Worm (Caenorhabditis elegans) whole organism, L4 larva: ENCODE data around the gene mrps-34.

Experiments used
- F37D6.2 ChIP-seq: sonication (generic microtip); optimal IDR thresholded peaks from 2 replicates; lab custom pipeline; 2016; ENCODE audit warnings: mild to moderate bottlenecking, missing genetic modification characterization, missing compliant biosample characterization
- F49E8.2 ChIP-seq: sonication (generic microtip); optimal IDR thresholded peaks from 2 replicates; lab custom pipeline; 2016; ENCODE audit warnings: missing compliant biosample characterization, mild to moderate bottlenecking, missing genetic modification characterization, borderline replicate concordance
- T20F7.1 ChIP-seq: fragments of 200-800 bp; sonication (Bioruptor generic); optimal IDR thresholded peaks from 2 replicates; lab custom pipeline; 2018; ENCODE audit warnings: mild to moderate bottlenecking, missing genetic modification characterization, missing compliant biosample characterization
- Y48G9A.11 ChIP-seq: fragments of 200-800 bp; sonication (Bioruptor generic); IDR thresholded peaks from 2 replicates; pipeline ENCODE4 v1.3.6; 2022; ENCODE audit warnings: missing genetic modification reagents, missing genetic modification characterization, missing compliant biosample characterization
- ZK546.5 ChIP-seq, 2 experiments: sonication (generic microtip); optimal IDR thresholded peaks; 2 replicates each; lab custom pipeline; 2017; ENCODE audit warnings: missing biosample characterization in 2 of 2, missing genetic modification characterization in 2 of 2
- aha-1 ChIP-seq: fragments of 150-350 bp; peaks from one replicate; lab custom pipeline; 2014; ENCODE audit warnings: missing biosample characterization, missing genetic modification characterization
- arid-1 ChIP-seq: fragments of 200-800 bp; sonication (Bioruptor generic); conservative IDR thresholded peaks from 2 replicates; pipeline ENCODE4 v1.3.6; 2022; ENCODE audit warnings: missing genetic modification reagents, missing genetic modification characterization, missing compliant biosample characterization
- ceh-20 ChIP-seq: fragments of 200-800 bp; sonication (Bioruptor generic); IDR thresholded peaks from 2 replicates; pipeline ENCODE4 v1.3.6; 2022; ENCODE audit warnings: missing genetic modification reagents, missing genetic modification characterization, missing compliant biosample characterization
- ceh-82 ChIP-seq: sonication (generic microtip); optimal IDR thresholded peaks from 2 replicates; lab custom pipeline; 2017; ENCODE audit warnings: missing biosample characterization, missing genetic modification characterization
- cey-2 ChIP-seq: sonication (generic microtip); optimal IDR thresholded peaks from 3 replicates; lab custom pipeline; 2017; ENCODE audit warnings: missing genetic modification characterization, mild to moderate bottlenecking, missing compliant biosample characterization, antibody characterized with exemption, borderline replicate concordance; ENCODE audit not compliant: insufficient read depth
- daf-16 ChIP-seq, 3 experiments: sonication (generic microtip); optimal IDR thresholded peaks; 2 replicates each; lab custom pipeline; 2016 to 2017; ENCODE audit warnings: missing genetic modification characterization in 3 of 3, missing genetic modification reagents in 3 of 3, mild to moderate bottlenecking in 2 of 3, missing compliant biosample characterization in 2 of 3, missing biosample characterization in 1 of 3, moderate library complexity in 1 of 3
- dmd-6 ChIP-seq: fragments of 200-800 bp; sonication (Bioruptor generic); IDR thresholded peaks from 2 replicates; pipeline ENCODE4 v1.3.6; 2022; ENCODE audit warnings: missing genetic modification reagents, missing genetic modification characterization, missing compliant biosample characterization
- duxl-1 ChIP-seq: sonication (generic microtip); optimal IDR thresholded peaks from 2 replicates; lab custom pipeline; 2016; ENCODE audit warnings: mild to moderate bottlenecking, missing genetic modification characterization, moderate library complexity, missing compliant biosample characterization; ENCODE audit not compliant: poor library complexity
- dve-1 ChIP-seq: sonication (generic microtip); optimal IDR thresholded peaks from 2 replicates; lab custom pipeline; 2017; ENCODE audit warnings: antibody characterized with exemption, mild to moderate bottlenecking, missing genetic modification characterization, missing compliant biosample characterization; ENCODE audit not compliant: insufficient read depth
- egl-27 ChIP-seq: sonication (generic microtip); optimal IDR thresholded peaks from 3 replicates; lab custom pipeline; 2017; ENCODE audit warnings: missing biosample characterization, missing genetic modification reagents, missing genetic modification characterization
- egl-43 ChIP-seq: fragments of 200-800 bp; sonication (Bioruptor generic); IDR thresholded peaks from 2 replicates; pipeline ENCODE4 v1.3.6; 2022; ENCODE audit warnings: missing genetic modification reagents, missing genetic modification characterization, missing compliant biosample characterization
- hif-1 ChIP-seq, 2 experiments: sonication (generic microtip); optimal IDR thresholded peaks; 2 replicates each; lab custom pipeline; 2016 to 2017; ENCODE audit warnings: missing compliant biosample characterization in 2 of 2, missing genetic modification characterization in 2 of 2, missing genetic modification reagents in 2 of 2, missing genotype in 2 of 2, mild to moderate bottlenecking in 1 of 2
- hlh-11 ChIP-seq: fragments of 200-800 bp; sonication (Bioruptor generic); optimal IDR thresholded peaks from 2 replicates; lab custom pipeline; 2018; ENCODE audit warnings: mild to moderate bottlenecking, missing genetic modification characterization, missing compliant biosample characterization
- hlh-30 ChIP-seq: sonication (generic microtip); optimal IDR thresholded peaks from 2 replicates; lab custom pipeline; 2017; ENCODE audit warnings: antibody characterized with exemption, mild to moderate bottlenecking, missing genetic modification characterization, missing compliant biosample characterization; ENCODE audit not compliant: insufficient read depth
- hmg-1.1 ChIP-seq: fragments of 200-800 bp; sonication (Bioruptor generic); IDR thresholded peaks from 2 replicates; pipeline ENCODE4 v1.3.6; 2022; ENCODE audit warnings: missing genetic modification reagents, missing genetic modification characterization, missing compliant biosample characterization
- lin-13 ChIP-seq: fragments of 150-350 bp; optimal IDR thresholded peaks from 2 replicates; lab custom pipeline; 2014; ENCODE audit warnings: missing biosample characterization, missing genetic modification reagents, missing genetic modification characterization
- lin-29 ChIP-seq: fragments of 200-800 bp; sonication (Bioruptor generic); IDR thresholded peaks from 2 replicates; pipeline ENCODE4 v1.3.6; 2022; ENCODE audit warnings: missing genetic modification reagents, missing genetic modification characterization, missing compliant biosample characterization
- lir-3 ChIP-seq: sonication (generic microtip); optimal IDR thresholded peaks from 2 replicates; lab custom pipeline; 2016; ENCODE audit warnings: mild to moderate bottlenecking, missing genetic modification characterization, missing compliant biosample characterization
- lsy-2 ChIP-seq, 2 experiments: fragments of 150-350 bp in 1 of 2; sonication (generic microtip) in 1 of 2; optimal IDR thresholded peaks; 2 replicates each; lab custom pipeline; 2014 to 2017; ENCODE audit warnings: missing biosample characterization in 2 of 2, missing genetic modification characterization in 2 of 2
- mdt-29 ChIP-seq: fragments of 200-800 bp; sonication (Bioruptor generic); IDR thresholded peaks from 2 replicates; pipeline ENCODE4 v1.3.6; 2022; ENCODE audit warnings: missing genetic modification reagents, missing genetic modification characterization, missing compliant biosample characterization
- mxl-2 ChIP-seq: fragments of 200-800 bp; sonication (Bioruptor generic); conservative IDR thresholded peaks from 2 replicates; pipeline ENCODE4 v1.3.6; 2022; ENCODE audit warnings: missing genetic modification reagents, missing genetic modification characterization, missing compliant biosample characterization
- nhr-111 ChIP-seq: fragments of 200-800 bp; sonication (Bioruptor generic); optimal IDR thresholded peaks from 2 replicates; lab custom pipeline; 2018; ENCODE audit warnings: mild to moderate bottlenecking, missing genetic modification characterization, missing compliant biosample characterization
- nhr-237 ChIP-seq: sonication (generic microtip); optimal IDR thresholded peaks from 2 replicates; lab custom pipeline; 2017; ENCODE audit warnings: missing biosample characterization, missing genetic modification characterization
- nhr-28 ChIP-seq: fragments of 150-350 bp; optimal IDR thresholded peaks from 2 replicates; lab custom pipeline; 2014; ENCODE audit warnings: missing biosample characterization, missing genetic modification characterization
- nhr-41 ChIP-seq: fragments of 200-800 bp; sonication (Bioruptor generic); IDR thresholded peaks from 2 replicates; pipeline ENCODE4 v1.3.6; 2022; ENCODE audit warnings: missing genetic modification reagents, missing genetic modification characterization, missing compliant biosample characterization
- nhr-42 ChIP-seq: fragments of 200-800 bp; sonication (Bioruptor generic); IDR thresholded peaks from 2 replicates; pipeline ENCODE4 v1.3.6; 2022; ENCODE audit warnings: missing genetic modification characterization, missing compliant biosample characterization
- nhr-48 ChIP-seq: sonication (generic microtip); optimal IDR thresholded peaks from 2 replicates; lab custom pipeline; 2016; ENCODE audit warnings: mild to moderate bottlenecking, missing genetic modification characterization, missing compliant biosample characterization
- nhr-76 ChIP-seq: fragments of 150-350 bp; optimal IDR thresholded peaks from 2 replicates; lab custom pipeline; 2014; ENCODE audit warnings: missing biosample characterization, missing genetic modification characterization
- pha-4 ChIP-seq, 2 experiments: fragments of 150-350 bp in 1 of 2; fragments of 200-800 bp in 1 of 2; sonication (Bioruptor generic) in 1 of 2; IDR thresholded peaks in 1 of 2; optimal IDR thresholded peaks in 1 of 2; 2 replicates each; pipeline versions ENCODE4 v1.3.6 to Lab custom; 2014 to 2022; ENCODE audit warnings: missing genetic modification characterization in 2 of 2, missing genetic modification reagents in 2 of 2, missing biosample characterization in 1 of 2, missing compliant biosample characterization in 1 of 2
- php-3 ChIP-seq: fragments of 200-800 bp; sonication (Bioruptor generic); IDR thresholded peaks from 2 replicates; pipeline ENCODE4 v1.3.6; 2022; ENCODE audit warnings: missing genetic modification reagents, missing genetic modification characterization, missing compliant biosample characterization
- pqm-1 ChIP-seq: sonication (generic microtip); optimal IDR thresholded peaks from 2 replicates; lab custom pipeline; 2017; ENCODE audit warnings: missing biosample characterization, missing genetic modification characterization
- set-16 ChIP-seq: fragments of 200-800 bp; sonication (Bioruptor generic); IDR thresholded peaks from 2 replicates; pipeline ENCODE4 v1.3.6; 2022; ENCODE audit warnings: missing genetic modification reagents, missing genetic modification characterization, missing compliant biosample characterization
- snpc-4 ChIP-seq: fragments of 150-350 bp; optimal IDR thresholded peaks from 2 replicates; lab custom pipeline; 2014; ENCODE audit warnings: missing biosample characterization, missing genetic modification characterization
- tra-1 ChIP-seq: fragments of 200-800 bp; sonication (Bioruptor generic); IDR thresholded peaks from 2 replicates; pipeline ENCODE4 v1.3.6; 2022; ENCODE audit warnings: missing genetic modification reagents, missing genetic modification characterization, missing compliant biosample characterization
- unc-130 ChIP-seq: sonication (generic microtip); optimal IDR thresholded peaks from 2 replicates; lab custom pipeline; 2016; ENCODE audit warnings: missing genetic modification reagents, missing genetic modification characterization, missing compliant biosample characterization
- unc-39 ChIP-seq: sonication (generic microtip); optimal IDR thresholded peaks from 2 replicates; lab custom pipeline; 2017; ENCODE audit warnings: missing biosample characterization, missing genetic modification characterization
- zip-11 ChIP-seq: fragments of 200-800 bp; sonication (Bioruptor generic); IDR thresholded peaks from 2 replicates; pipeline ENCODE4 v1.3.6; 2022; ENCODE audit warnings: missing genetic modification characterization, missing compliant biosample characterization
- ztf-7 ChIP-seq: fragments of 150-350 bp; optimal IDR thresholded peaks from 2 replicates; lab custom pipeline; 2014; ENCODE audit warnings: missing biosample characterization, missing genetic modification characterization

The mrps-34 gene

DNA sequence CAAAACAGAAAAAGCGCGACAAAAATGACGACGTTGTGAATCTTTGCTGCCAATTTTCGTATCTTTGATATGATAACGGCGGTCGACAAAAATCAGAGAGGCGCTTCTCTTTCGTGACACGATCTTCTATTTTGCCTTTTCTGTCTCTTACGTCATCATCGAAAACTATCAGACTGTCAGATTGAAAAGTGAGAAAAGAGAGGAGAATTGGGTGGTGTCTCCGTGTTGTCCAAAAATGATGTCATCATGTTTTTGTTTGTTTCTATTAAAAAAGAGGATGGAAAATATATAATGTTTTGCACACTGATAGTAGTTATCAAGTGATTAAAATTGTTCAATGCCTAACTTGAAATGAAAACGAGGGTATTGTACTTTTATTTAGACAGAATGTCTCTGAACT, 46.2 kb downstream of the mrps-34 start (continued):
- TF ChIP-seq dve-1 (tag; lab: Kevin White, UChicago): peak; percentile 93
- TF ChIP-seq mdt-29 (GFP tag; lab: Robert Waterston, UW): no peak
- peak in 1 of 2 experiments; percentile 39 for TF ChIP-seq lsy-2 (tag; optimal IDR thresholded peaks at IDR 0.05; lab: Kevin White, UChicago)
- no peak for TF ChIP-seq mxl-2
- peak; percentile 53 for TF ChIP-seq hlh-30 (tag; lab: Kevin White, UChicago)
- 0 out of 2 replicates have a peak, but pooled peaks have one; percentile 54 for TF ChIP-seq ceh-20
- no peak for TF ChIP-seq lin-29 (GFP tag; lab: Robert Waterston, UW)
- TF ChIP-seq nhr-111 (GFP tag; lab: Kevin White, UChicago): no peak
- TF ChIP-seq T20F7.1 (GFP tag; lab: Kevin White, UChicago): peak; percentile 30
- no peak for TF ChIP-seq set-16 (GFP tag; lab: Robert Waterston, UW)
- peak in 1 of 2 experiments; percentile 50 for TF ChIP-seq hif-1 (tag; optimal IDR thresholded peaks at IDR 0.05; lab: Kevin White, UChicago)
- TF ChIP-seq F49E8.2 (tag; lab: Kevin White, UChicago): no peak
- peak in 1 of 2 experiments; percentile 44 for TF ChIP-seq daf-16 (GFP tag; optimal IDR thresholded peaks at IDR 0.05; lab: Kevin White, UChicago)
- TF ChIP-seq daf-16 (tag; optimal IDR thresholded peaks at IDR 0.05; lab: Kevin White, UChicago): peak; percentile 96
- TF ChIP-seq unc-130: no peak
- peak; percentile 61; the same call in 1 of the 2 replicates for TF ChIP-seq tra-1 (GFP tag; lab: Robert Waterston, UW)
- peak; percentile 68; the same call in 1 of the 2 replicates for TF ChIP-seq pha-4 (GFP tag; IDR thresholded peaks at IDR 0.05; lab: Robert Waterston, UW)
- no peak for TF ChIP-seq pha-4 (tag; optimal IDR thresholded peaks at IDR 0.05; lab: Kevin White, UChicago)
- peak; percentile 2 for TF ChIP-seq ztf-7 (tag; lab: Kevin White, UChicago)
- peak; percentile 36 for TF ChIP-seq pqm-1
- peak; percentile 78 for TF ChIP-seq nhr-28 (tag; lab: Kevin White, UChicago)
- TF ChIP-seq lin-13 (GFP tag; lab: Kevin White, UChicago): peak; percentile 56
- TF ChIP-seq F37D6.2: no peak
- TF ChIP-seq snpc-4 (tag; lab: Kevin White, UChicago): no peak
- TF ChIP-seq dmd-6 (GFP tag; lab: Robert Waterston, UW): peak; percentile 95
- TF ChIP-seq cey-2 (tag; lab: Kevin White, UChicago): peak; percentile 39
- peak; percentile 80; the same call in 1 of the 2 replicates for TF ChIP-seq php-3 (GFP tag; lab: Robert Waterston, UW)
- no peak for TF ChIP-seq lir-3 (tag; lab: Kevin White, UChicago)
- TF ChIP-seq, all 104 proteins: peak for 27

DNA sequence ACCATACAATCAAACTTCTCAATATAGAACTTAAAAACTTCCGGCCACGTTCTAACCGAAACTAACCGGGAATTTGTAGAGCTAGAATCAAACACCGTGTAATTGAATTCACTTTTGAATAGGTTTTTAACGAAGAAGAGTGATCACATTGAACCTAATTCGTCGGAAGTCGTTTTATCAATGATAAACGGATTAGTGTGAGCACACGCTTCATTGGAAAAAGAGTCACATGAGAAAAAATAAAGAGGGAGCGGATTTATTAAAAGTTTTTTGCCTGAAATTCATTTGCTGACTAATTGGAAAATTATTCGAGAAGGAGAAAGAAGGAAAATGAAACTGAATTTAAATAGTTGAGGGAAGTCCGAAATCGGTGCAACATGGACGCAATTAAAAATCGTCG, 46.6 kb downstream of the mrps-34 start:
- TF ChIP-seq egl-27 (tag; lab: Kevin White, UChicago) (no peak), egl-43 (GFP tag; lab: Robert Waterston, UW) (no peak), nhr-41 (GFP tag; lab: Robert Waterston, UW) (no peak)

DNA sequence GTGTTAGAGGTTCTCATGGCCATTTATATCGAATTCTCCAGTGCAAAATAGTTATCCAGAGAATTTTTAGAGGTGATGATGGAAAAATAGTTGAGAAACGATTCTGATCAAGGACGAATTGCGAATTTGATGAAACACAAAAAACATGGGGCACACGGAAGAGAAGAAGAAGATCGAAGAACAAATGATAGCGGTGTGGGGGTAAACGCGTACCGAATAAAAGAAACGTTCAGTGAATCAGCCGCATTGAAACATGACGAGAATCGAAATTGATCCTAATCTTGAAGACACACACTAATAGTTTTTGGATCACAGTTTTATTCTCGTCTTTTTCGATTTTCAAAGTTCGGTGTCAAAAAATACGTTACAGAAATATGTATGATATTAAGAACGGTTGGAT, 47.0 kb downstream of the mrps-34 start:
- TF ChIP-seq arid-1 (GFP tag; lab: Robert Waterston, UW) (no peak), duxl-1 (tag; lab: Kevin White, UChicago) (no peak), hlh-11 (tag; lab: Kevin White, UChicago) (no peak), nhr-42 (GFP tag; lab: Robert Waterston, UW) (no peak), nhr-48 (tag; lab: Kevin White, UChicago) (no peak), unc-39 (tag; lab: Kevin White, UChicago) (no peak), nhr-237 (tag; lab: Kevin White, UChicago) (no peak), nhr-76 (tag; lab: Kevin White, UChicago) (no peak), Y48G9A.11 (GFP tag; lab: Robert Waterston, UW) (no peak), tra-1 (GFP tag; lab: Robert Waterston, UW) (no peak), ZK546.5 (tag; optimal IDR thresholded peaks at IDR 0.05; lab: Kevin White, UChicago) (no peak), aha-1 (tag; lab: Kevin White, UChicago) (no peak), ceh-82 (no peak), mxl-2 (no peak), egl-43 (GFP tag; lab: Robert Waterston, UW) (no peak), hmg-1.1 (GFP tag; lab: Robert Waterston, UW) (no peak), zip-11 (GFP tag; lab: Robert Waterston, UW) (no peak)
